Fruit fly (Drosophila melanogaster) whole organism, pupa: ENCODE results near the gene CG13725.

ENCODE experiments used
- CG10348 ChIP-seq: fragments of 200-800 bp; sonication (Bioruptor generic); IDR thresholded peaks from 2 replicates; pipeline ENCODE4 v1.3.6; 2022; ENCODE audit warnings: missing biosample characterization, missing genetic modification characterization
- CG12605 ChIP-seq: fragments of 200-800 bp; sonication (Bioruptor generic); IDR thresholded peaks from 2 replicates; pipeline ENCODE4 v1.3.6; 2022; ENCODE audit warnings: missing biosample characterization, missing genetic modification characterization
- CG13204 ChIP-seq: fragments of 200-800 bp; sonication (Bioruptor generic); optimal IDR thresholded peaks from 2 replicates; lab custom pipeline; 2018; ENCODE audit warnings: missing biosample characterization, mild to moderate bottlenecking, missing genetic modification characterization, moderate library complexity
- CG14655 ChIP-seq: fragments of 200-800 bp; sonication (Bioruptor generic); optimal IDR thresholded peaks from 3 replicates; lab custom pipeline; 2017; ENCODE audit warnings: mild to moderate bottlenecking, missing biosample characterization, missing genetic modification reagents, missing genetic modification characterization
- CG15710 ChIP-seq: fragments of 200-800 bp; sonication (Bioruptor generic); optimal IDR thresholded peaks from 2 replicates; lab custom pipeline; 2018; ENCODE audit warnings: missing biosample characterization, mild to moderate bottlenecking, missing genetic modification characterization, moderate library complexity
- CG17806 ChIP-seq: fragments of 200-800 bp; sonication (Bioruptor generic); optimal IDR thresholded peaks from 2 replicates; lab custom pipeline; 2018; ENCODE audit warnings: missing biosample characterization, mild to moderate bottlenecking, missing genetic modification characterization, moderate library complexity
- CG32121 ChIP-seq: fragments of 200-800 bp; sonication (Bioruptor generic); IDR thresholded peaks from 2 replicates; pipeline ENCODE4 v1.3.6; 2022; ENCODE audit warnings: missing biosample characterization, missing genetic modification characterization
- CG34367 ChIP-seq: fragments of 200-800 bp; sonication (Bioruptor generic); optimal IDR thresholded peaks from 2 replicates; lab custom pipeline; 2018; ENCODE audit warnings: missing biosample characterization, mild to moderate bottlenecking, missing genetic modification characterization
- CG4496 ChIP-seq: fragments of 200-800 bp; sonication (Bioruptor generic); IDR thresholded peaks from 3 replicates; pipeline ENCODE4 v1.3.6; 2022; ENCODE audit warnings: missing biosample characterization, missing genetic modification characterization
- CG8159 ChIP-seq: fragments of 200-800 bp; sonication (Bioruptor generic); optimal IDR thresholded peaks from 3 replicates; lab custom pipeline; 2018; ENCODE audit warnings: missing biosample characterization, mild to moderate bottlenecking, missing genetic modification characterization, moderate library complexity
- CG8301 ChIP-seq: fragments of 200-800 bp; sonication (Bioruptor generic); optimal IDR thresholded peaks from 2 replicates; lab custom pipeline; 2018; ENCODE audit warnings: missing biosample characterization, mild to moderate bottlenecking, missing genetic modification characterization
- CG9948 ChIP-seq: fragments of 200-800 bp; sonication (Bioruptor generic); optimal IDR thresholded peaks from 2 replicates; lab custom pipeline; 2018; ENCODE audit warnings: missing biosample characterization, mild to moderate bottlenecking, missing genetic modification characterization, moderate library complexity
- D1 ChIP-seq: fragments of 200-800 bp; sonication (Bioruptor generic); optimal IDR thresholded peaks from 2 replicates; lab custom pipeline; 2018; ENCODE audit warnings: missing biosample characterization, mild to moderate bottlenecking, missing genetic modification characterization, moderate library complexity
- EcR ChIP-seq: fragments of 200-800 bp; sonication (Bioruptor generic); optimal IDR thresholded peaks from 3 replicates; lab custom pipeline; 2019; ENCODE audit warnings: missing biosample characterization, missing genetic modification characterization, mild to moderate bottlenecking, moderate library complexity, missing genetic modification reagents
- Ets98B ChIP-seq: fragments of 200-800 bp; sonication (Bioruptor generic); IDR thresholded peaks from 2 replicates; pipeline ENCODE4 v1.3.6; 2022; ENCODE audit warnings: missing biosample characterization, missing genetic modification characterization
- Pif1A ChIP-seq: fragments of 200-800 bp; sonication (Bioruptor generic); optimal IDR thresholded peaks from 3 replicates; lab custom pipeline; 2016; ENCODE audit warnings: missing biosample characterization, missing genetic modification characterization
- Pif1B ChIP-seq: fragments of 200-800 bp; sonication (Bioruptor generic); optimal IDR thresholded peaks from 3 replicates; lab custom pipeline; 2016; ENCODE audit warnings: missing biosample characterization, missing genetic modification characterization
- Snoo ChIP-seq: fragments of 200-800 bp; sonication (Bioruptor generic); optimal IDR thresholded peaks from 3 replicates; lab custom pipeline; 2017; ENCODE audit warnings: missing biosample characterization, mild to moderate bottlenecking, missing genetic modification characterization, inconsistent platforms
- fd96Ca ChIP-seq: fragments of 200-800 bp; sonication (Bioruptor generic); IDR thresholded peaks from 3 replicates; pipeline ENCODE4 v1.3.6; 2022; ENCODE audit warnings: missing biosample characterization, missing genetic modification characterization
- gl ChIP-seq: fragments of 200-800 bp; sonication (Bioruptor generic); optimal IDR thresholded peaks from 2 replicates; lab custom pipeline; 2018; ENCODE audit warnings: missing biosample characterization, mild to moderate bottlenecking, missing genetic modification characterization
- rn ChIP-seq: fragments of 200-800 bp; sonication (Bioruptor generic); IDR thresholded peaks from 2 replicates; pipeline ENCODE4 v1.3.6; 2022; ENCODE audit warnings: missing biosample characterization, missing genetic modification characterization

The CG13725 gene

dm6 chr3L:17316220-17316619 lies 9.1 kb downstream of the CG13725 start:
- TF ChIP-seq CG34367 (no peak), CG4496 (GFP tag; lab: Robert Waterston, UW) (no peak), D1 (no peak), Pif1A (GFP tag; lab: Kevin White, UChicago) (no peak), fd96Ca (GFP tag; lab: Robert Waterston, UW) (no peak), CG32121 (GFP tag; lab: Robert Waterston, UW) (no peak), CG10348 (no peak), CG8159 (tag; lab: Kevin White, UChicago) (no peak), CG15710 (no peak), CG13204 (no peak), CG17806 (tag; lab: Kevin White, UChicago) (no peak), Pif1B (GFP tag; lab: Kevin White, UChicago) (no peak), CG12605 (GFP tag; lab: Robert Waterston, UW) (no peak), gl (tag; lab: Kevin White, UChicago) (no peak), Snoo (no peak), rn (GFP tag; lab: Robert Waterston, UW) (no peak), Ets98B (GFP tag; lab: Robert Waterston, UW) (no peak), CG9948 (tag; lab: Kevin White, UChicago) (no peak)
- TF ChIP-seq, all 21 proteins: peak for 0

- no peak for TF ChIP-seq CG8301 (tag; lab: Kevin White, UChicago)
- no peak for TF ChIP-seq Pif1B (GFP tag; lab: Kevin White, UChicago)
- no peak for TF ChIP-seq CG34367
- no peak for TF ChIP-seq CG13204
- peak; percentile 21 for TF ChIP-seq CG14655
- TF ChIP-seq gl (tag; lab: Kevin White, UChicago) = no peak
- TF ChIP-seq D1 = no peak
- TF ChIP-seq, all 21 proteins: peak for 1
Observed at dm6 chr3L:17310509-17310908, 14.8 kb downstream of the CG13725 start.

dm6 chr3L:17292205-17292604 lies 33.1 kb downstream of the CG13725 start:
- TF ChIP-seq CG9948 (tag; lab: Kevin White, UChicago) (no peak), Pif1A (GFP tag; lab: Kevin White, UChicago) (no peak), D1 (no peak), CG8301 (tag; lab: Kevin White, UChicago) (no peak), EcR (GFP tag; lab: Kevin White, UChicago) (no peak), CG8159 (tag; lab: Kevin White, UChicago) (no peak), CG12605 (GFP tag; lab: Robert Waterston, UW) (no peak), CG4496 (GFP tag; lab: Robert Waterston, UW) (no peak), CG15710 (no peak), rn (GFP tag; lab: Robert Waterston, UW) (no peak), CG34367 (no peak), gl (tag; lab: Kevin White, UChicago) (no peak), CG10348 (no peak)
